Fruit fly (Drosophila melanogaster) whole organism, wandering third instar larva: ENCODE results near the gene cpo.

Source experiments
- Dfd ChIP-seq: fragments of >200 bp; optimal IDR thresholded peaks from 2 replicates; lab custom pipeline; 2017; ENCODE audit warnings: missing biosample characterization, missing genetic modification characterization
- br ChIP-seq: fragments of 200-800 bp; sonication (Bioruptor generic); optimal IDR thresholded peaks from 2 replicates; lab custom pipeline; 2016; ENCODE audit warnings: missing biosample characterization, missing genetic modification characterization
- foxo ChIP-seq, 2 experiments: fragments of 200-800 bp; sonication (Bioruptor generic); optimal IDR thresholded peaks; 2 replicates in 1 of 2; 3 replicates in 1 of 2; lab custom pipeline; 2016 to 2017; ENCODE audit warnings: missing biosample characterization in 2 of 2, missing genetic modification characterization in 2 of 2
- psq ChIP-seq: fragments of 200-800 bp; sonication (Bioruptor generic); optimal IDR thresholded peaks from 3 replicates; lab custom pipeline; 2017; ENCODE audit warnings: missing biosample characterization, mild to moderate bottlenecking, missing genetic modification characterization, moderate library complexity
- tai ChIP-seq: sonication (Bioruptor generic); optimal IDR thresholded peaks from 2 replicates; lab custom pipeline; 2016; ENCODE audit warnings: missing biosample characterization, missing genetic modification characterization
- woc ChIP-seq: sonication (Bioruptor generic); optimal IDR thresholded peaks from 2 replicates; lab custom pipeline; 2016; ENCODE audit warnings: missing biosample characterization, mild to moderate bottlenecking, missing genetic modification characterization

dm6 chr3R:17943359-17944232 is 24.0 kb downstream of the cpo start:
- TF ChIP-seq tai (GFP tag; lab: Kevin White, UChicago) (no peak), Dfd (no peak), psq (GFP tag; lab: Kevin White, UChicago) (peak; percentile 38), foxo (GFP tag; optimal IDR thresholded peaks at IDR 0.05; lab: Kevin White, UChicago) (peak in 1 of 2 experiments; percentile 33), br (GFP tag; lab: Kevin White, UChicago) (no peak), woc (GFP tag; lab: Kevin White, UChicago) (no peak)
